Fruit fly (Drosophila melanogaster) whole organism, adult: ENCODE measurements around the gene CG11811.

Experiments used
- CG12768 ChIP-seq: fragments of 200-800 bp; sonication (Bioruptor generic); optimal IDR thresholded peaks from 2 replicates; lab custom pipeline; 2017; ENCODE audit warnings: missing biosample characterization, missing genetic modification characterization, mild to moderate bottlenecking, moderate library complexity, missing genetic modification reagents
- CG1620 ChIP-seq: fragments of 200-800 bp; sonication (Bioruptor generic); optimal IDR thresholded peaks from 2 replicates; lab custom pipeline; 2016; ENCODE audit warnings: missing biosample characterization, missing genetic modification characterization
- CG7045 ChIP-seq: fragments of 200-800 bp; sonication (Bioruptor generic); optimal IDR thresholded peaks from 2 replicates; lab custom pipeline; 2017; ENCODE audit warnings: missing biosample characterization, mild to moderate bottlenecking, missing genetic modification characterization
- CG7101 ChIP-seq: fragments of 200-800 bp; sonication (Bioruptor generic); optimal IDR thresholded peaks from 2 replicates; lab custom pipeline; 2018; ENCODE audit warnings: missing biosample characterization, mild to moderate bottlenecking, missing genetic modification characterization, moderate library complexity
- Clk ChIP-seq: fragments of 200-800 bp; sonication (Bioruptor generic); optimal IDR thresholded peaks from 2 replicates; lab custom pipeline; 2017; ENCODE audit warnings: missing biosample characterization, missing genetic modification characterization
- Crg-1 ChIP-seq: fragments of 200-800 bp; sonication (Bioruptor generic); optimal IDR thresholded peaks from 2 replicates; lab custom pipeline; 2016; ENCODE audit warnings: missing biosample characterization, missing genetic modification characterization
- Hr96 ChIP-seq: fragments of 200-800 bp; sonication (Bioruptor generic); optimal IDR thresholded peaks from 2 replicates; lab custom pipeline; 2016; ENCODE audit warnings: missing biosample characterization, missing genetic modification characterization
- bab1 ChIP-seq: fragments of 200-800 bp; sonication (Bioruptor generic); optimal IDR thresholded peaks from 3 replicates; lab custom pipeline; 2019; ENCODE audit warnings: missing biosample characterization, mild to moderate bottlenecking, missing genetic modification characterization, moderate library complexity
- cic ChIP-seq: fragments of 200-800 bp; sonication (Bioruptor generic); optimal IDR thresholded peaks from 2 replicates; lab custom pipeline; 2017; ENCODE audit warnings: missing biosample characterization, mild to moderate bottlenecking, missing genetic modification characterization, moderate library complexity
- cnc ChIP-seq, 2 experiments: fragments of >200 bp; optimal IDR thresholded peaks; 2 replicates each; lab custom pipeline; 2017
- kay ChIP-seq: fragments of 200-800 bp; sonication (Bioruptor generic); peaks from one replicate; lab custom pipeline; 2016; ENCODE audit warnings: missing biosample characterization, missing genetic modification characterization, borderline replicate concordance
- ovo ChIP-seq: fragments of 200-800 bp; sonication (Bioruptor generic); optimal IDR thresholded peaks from 2 replicates; lab custom pipeline; 2016; ENCODE audit warnings: missing biosample characterization, missing genetic modification characterization
- pad ChIP-seq: fragments of 200-800 bp; sonication (Bioruptor generic); optimal IDR thresholded peaks from 3 replicates; lab custom pipeline; 2017; ENCODE audit warnings: missing biosample characterization, missing genetic modification characterization, mild to moderate bottlenecking, moderate library complexity, missing genetic modification reagents
- toe ChIP-seq: fragments of 200-800 bp; sonication (Bioruptor generic); optimal IDR thresholded peaks from 2 replicates; lab custom pipeline; 2016; ENCODE audit warnings: missing biosample characterization, missing genetic modification characterization

- TF ChIP-seq cnc (optimal IDR thresholded peaks at IDR 0.05; lab: Kevin White, UChicago) (no peak), bab1 (GFP tag; lab: Kevin White, UChicago) (no peak), ovo (GFP tag; lab: Kevin White, UChicago) (no peak), CG1620 (GFP tag; lab: Kevin White, UChicago) (no peak), Clk (GFP tag; lab: Kevin White, UChicago) (no peak), CG7045 (GFP tag; lab: Kevin White, UChicago) (no peak), CG12768 (GFP tag; lab: Kevin White, UChicago) (no peak), pad (GFP tag; lab: Kevin White, UChicago) (no peak), cic (no peak), toe (no peak), Hr96 (no peak), CG7101 (no peak), Crg-1 (no peak), kay (GFP tag; lab: Kevin White, UChicago) (peak; percentile 93)
Observed at dm6 chr3L:10680177-10680576, 10.6 kb upstream of the CG11811 start.
